Worm (Caenorhabditis elegans): ENCODE measurements around the gene T19D12.6.

- TF ChIP-seq dao-5 (tag; optimal IDR thresholded peaks at IDR 0.05) (no peak), him-1 (tag; optimal IDR thresholded peaks at IDR 0.05) (no peak)
Measured at ce11 chrII:6661211-6661610, 18.3 kb upstream of the T19D12.6 start, which contains the start of gene T19D12.2.

Data from whole organism, L4/young adult.